Worm (Caenorhabditis elegans) whole organism, young adult: ENCODE results near the gene lec-12.

ENCODE experiments used
- B0019.2 ChIP-seq: fragments of 200-800 bp; sonication (Bioruptor generic); conservative IDR thresholded peaks from 2 replicates; pipeline ENCODE4 v1.3.6; 2022; ENCODE audit warnings: missing genetic modification reagents, missing genetic modification characterization, missing compliant biosample characterization
- B0035.1 ChIP-seq: sonication (generic microtip); optimal IDR thresholded peaks from 2 replicates; lab custom pipeline; 2016; ENCODE audit warnings: missing genetic modification characterization, mild to moderate bottlenecking, missing compliant biosample characterization, missing genotype, missing genetic modification reagents
- B0336.3 ChIP-seq: fragments of 200-800 bp; sonication (Bioruptor generic); IDR thresholded peaks from 2 replicates; pipeline ENCODE4 v1.3.6; 2022; ENCODE audit warnings: missing genetic modification characterization, missing compliant biosample characterization
- D2030.7 ChIP-seq: fragments of 200-800 bp; sonication (Bioruptor generic); IDR thresholded peaks from 2 replicates; pipeline ENCODE4 v1.3.6; 2022; ENCODE audit warnings: missing genetic modification reagents, missing genetic modification characterization, missing compliant biosample characterization
- F10E7.11 ChIP-seq: sonication (generic microtip); optimal IDR thresholded peaks from 2 replicates; lab custom pipeline; 2017; ENCODE audit warnings: mild to moderate bottlenecking, missing genetic modification characterization, moderate library complexity, missing compliant biosample characterization
- F22D6.2 ChIP-seq: sonication (generic microtip); optimal IDR thresholded peaks from 2 replicates; lab custom pipeline; 2016; ENCODE audit warnings: mild to moderate bottlenecking, missing genetic modification characterization, missing compliant biosample characterization
- F49E8.2 ChIP-seq: sonication (generic microtip); optimal IDR thresholded peaks from 3 replicates; lab custom pipeline; 2017; ENCODE audit warnings: missing genetic modification characterization, mild to moderate bottlenecking, missing compliant biosample characterization, antibody characterized with exemption, moderate library complexity; ENCODE audit not compliant: insufficient read depth
- F55B11.4 ChIP-seq: sonication (generic microtip); optimal IDR thresholded peaks from 2 replicates; lab custom pipeline; 2016; ENCODE audit warnings: missing compliant biosample characterization, missing genetic modification characterization, borderline replicate concordance; ENCODE audit not compliant: insufficient read depth
- F57A8.1 ChIP-seq: fragments of 200-800 bp; sonication (Bioruptor generic); optimal IDR thresholded peaks from 2 replicates; lab custom pipeline; 2018; ENCODE audit warnings: mild to moderate bottlenecking, missing genetic modification characterization, moderate library complexity, missing compliant biosample characterization
- K11D2.4 ChIP-seq: fragments of 200-800 bp; sonication (Bioruptor generic); IDR thresholded peaks from 2 replicates; pipeline ENCODE4 v1.3.6; 2022; ENCODE audit warnings: missing genetic modification reagents, missing genetic modification characterization, missing compliant biosample characterization
- T26A5.8 ChIP-seq: sonication (generic microtip); optimal IDR thresholded peaks from 2 replicates; lab custom pipeline; 2016; ENCODE audit warnings: missing genetic modification characterization, missing compliant biosample characterization
- Y53G8AR.9 ChIP-seq: fragments of 200-800 bp; sonication (Bioruptor generic); conservative IDR thresholded peaks from 2 replicates; pipeline ENCODE4 v1.3.6; 2022; ENCODE audit warnings: missing genetic modification reagents, missing genetic modification characterization, missing compliant biosample characterization
- Y79H2A.3 ChIP-seq: fragments of 200-800 bp; sonication (Bioruptor generic); conservative IDR thresholded peaks from 2 replicates; pipeline ENCODE4 v1.3.6; 2022; ENCODE audit warnings: missing genetic modification reagents, missing genetic modification characterization, missing compliant biosample characterization
- aptf-2 ChIP-seq: fragments of 200-800 bp; sonication (Bioruptor generic); conservative IDR thresholded peaks from 2 replicates; pipeline ENCODE4 v1.3.6; 2022; ENCODE audit warnings: missing genetic modification reagents, missing genetic modification characterization, missing compliant biosample characterization
- atf-7 ChIP-seq: sonication (generic microtip); optimal IDR thresholded peaks from 2 replicates; lab custom pipeline; 2017; ENCODE audit warnings: mild to moderate bottlenecking, missing genetic modification characterization, missing compliant biosample characterization
- ceh-100 ChIP-seq: fragments of 200-800 bp; sonication (Bioruptor generic); IDR thresholded peaks from 2 replicates; pipeline ENCODE4 v1.3.6; 2022; ENCODE audit warnings: missing genetic modification reagents, missing genetic modification characterization, missing compliant biosample characterization
- ceh-40 ChIP-seq: fragments of 200-800 bp; sonication (Bioruptor generic); IDR thresholded peaks from 2 replicates; pipeline ENCODE4 v1.3.6; 2022; ENCODE audit warnings: missing genetic modification characterization, missing compliant biosample characterization
- ceh-58 ChIP-seq: fragments of 200-800 bp; sonication (Bioruptor generic); IDR thresholded peaks from 2 replicates; pipeline ENCODE4 v1.3.6; 2022; ENCODE audit warnings: missing genetic modification characterization, missing compliant biosample characterization
- ceh-79 ChIP-seq: sonication (generic microtip); optimal IDR thresholded peaks from 2 replicates; lab custom pipeline; 2017; ENCODE audit warnings: mild to moderate bottlenecking, missing genetic modification characterization, missing compliant biosample characterization
- ceh-91 ChIP-seq: fragments of 200-800 bp; sonication (Bioruptor generic); IDR thresholded peaks from 2 replicates; pipeline ENCODE4 v1.3.6; 2022; ENCODE audit warnings: missing genetic modification reagents, missing genetic modification characterization, missing compliant biosample characterization
- chd-7 ChIP-seq: sonication (generic microtip); optimal IDR thresholded peaks from 2 replicates; lab custom pipeline; 2016; ENCODE audit warnings: mild to moderate bottlenecking, missing genetic modification characterization, moderate library complexity, missing compliant biosample characterization
- egl-44 ChIP-seq: fragments of 200-800 bp; sonication (Bioruptor generic); IDR thresholded peaks from 2 replicates; pipeline ENCODE4 v1.3.6; 2022; ENCODE audit warnings: missing genetic modification reagents, missing genetic modification characterization, missing compliant biosample characterization
- egrh-3 ChIP-seq: fragments of 200-800 bp; sonication (Bioruptor generic); IDR thresholded peaks from 2 replicates; pipeline ENCODE4 v1.3.6; 2022; ENCODE audit warnings: missing genetic modification reagents, missing genetic modification characterization, missing compliant biosample characterization
- hlh-12 ChIP-seq: sonication (generic microtip); optimal IDR thresholded peaks from 2 replicates; lab custom pipeline; 2016; ENCODE audit warnings: missing genetic modification characterization, missing compliant biosample characterization
- hlh-26 ChIP-seq: fragments of 200-800 bp; sonication (Bioruptor generic); conservative IDR thresholded peaks from 2 replicates; pipeline ENCODE4 v1.3.6; 2022; ENCODE audit warnings: missing genetic modification reagents, missing genetic modification characterization, missing compliant biosample characterization
- hmg-1.2 ChIP-seq: fragments of 200-800 bp; sonication (Bioruptor generic); IDR thresholded peaks from 2 replicates; pipeline ENCODE4 v1.3.6; 2022; ENCODE audit warnings: missing genetic modification reagents, missing genetic modification characterization, missing compliant biosample characterization
- hsf-1 ChIP-seq: fragments of 200-800 bp; sonication (Bioruptor generic); IDR thresholded peaks from 2 replicates; pipeline ENCODE4 v1.3.6; 2022; ENCODE audit warnings: missing genetic modification reagents, missing genetic modification characterization, missing compliant biosample characterization
- lag-1 ChIP-seq: fragments of 200-800 bp; sonication (Bioruptor generic); IDR thresholded peaks from 2 replicates; pipeline ENCODE4 v1.3.6; 2022; ENCODE audit warnings: missing genetic modification reagents, missing genetic modification characterization, missing compliant biosample characterization
- let-607 ChIP-seq, 2 experiments: fragments of 200-800 bp in 1 of 2; sonication (Bioruptor generic) in 1 of 2; sonication (generic microtip) in 1 of 2; optimal IDR thresholded peaks; 2 replicates each; lab custom pipeline; 2016 to 2018; ENCODE audit warnings: mild to moderate bottlenecking in 2 of 2, missing compliant biosample characterization in 2 of 2, missing genetic modification characterization in 2 of 2, moderate library complexity in 2 of 2, missing genotype in 1 of 2
- lin-54 ChIP-seq: fragments of 200-800 bp; sonication (Bioruptor generic); optimal IDR thresholded peaks from 2 replicates; lab custom pipeline; 2018; ENCODE audit warnings: mild to moderate bottlenecking, missing genetic modification characterization, missing compliant biosample characterization
- madf-3 ChIP-seq: fragments of 200-800 bp; sonication (Bioruptor generic); IDR thresholded peaks from 2 replicates; pipeline ENCODE4 v1.3.6; 2022; ENCODE audit warnings: missing genetic modification reagents, missing genetic modification characterization, missing compliant biosample characterization
- mcd-1 ChIP-seq: fragments of 200-800 bp; sonication (Bioruptor generic); IDR thresholded peaks from 2 replicates; pipeline ENCODE4 v1.3.6; 2022; ENCODE audit warnings: missing genetic modification reagents, missing genetic modification characterization, missing compliant biosample characterization
- mxl-1 ChIP-seq: sonication (generic microtip); optimal IDR thresholded peaks from 2 replicates; lab custom pipeline; 2016; ENCODE audit warnings: missing genetic modification characterization, missing compliant biosample characterization
- nfya-2 ChIP-seq: fragments of 200-800 bp; sonication (Bioruptor generic); IDR thresholded peaks from 2 replicates; pipeline ENCODE4 v1.3.6; 2022; ENCODE audit warnings: missing genetic modification reagents, missing genetic modification characterization, missing compliant biosample characterization
- nfyb-1 ChIP-seq: fragments of 200-800 bp; sonication (Bioruptor generic); IDR thresholded peaks from 2 replicates; pipeline ENCODE4 v1.3.6; 2022; ENCODE audit warnings: missing genetic modification reagents, missing genetic modification characterization, missing compliant biosample characterization
- nhr-120 ChIP-seq: fragments of 200-800 bp; sonication (Bioruptor generic); IDR thresholded peaks from 2 replicates; pipeline ENCODE4 v1.3.6; 2022; ENCODE audit warnings: missing genetic modification characterization, missing compliant biosample characterization
- nhr-80 ChIP-seq: sonication (generic microtip); optimal IDR thresholded peaks from 2 replicates; lab custom pipeline; 2016; ENCODE audit warnings: missing genetic modification characterization, missing compliant biosample characterization
- rec-8 ChIP-seq, 2 experiments: sonication (generic microtip); optimal IDR thresholded peaks; 2 replicates each; lab custom pipeline; 2016; ENCODE audit warnings: mild to moderate bottlenecking in 2 of 2, missing genetic modification characterization in 2 of 2, missing genetic modification reagents in 2 of 2, missing genotype in 2 of 2, missing biosample characterization in 1 of 2, missing compliant biosample characterization in 1 of 2, moderate library complexity in 1 of 2
- sea-2 ChIP-seq: fragments of 200-800 bp; sonication (Bioruptor generic); IDR thresholded peaks from 2 replicates; pipeline ENCODE4 v1.3.6; 2022; ENCODE audit warnings: missing genetic modification characterization, missing compliant biosample characterization
- snpc-1.3 ChIP-seq: sonication (generic microtip); optimal IDR thresholded peaks from 2 replicates; lab custom pipeline; 2017; ENCODE audit warnings: missing genetic modification characterization, mild to moderate bottlenecking, missing compliant biosample characterization, antibody characterized with exemption, moderate library complexity, missing genotype, missing genetic modification reagents; ENCODE audit not compliant: insufficient read depth
- snpc-4 ChIP-seq, 5 experiments: fragments of 150-350 bp in 1 of 5; sonication (generic microtip) in 4 of 5; optimal IDR thresholded peaks; 2 replicates each; lab custom pipeline; 2014 to 2018; ENCODE audit warnings: missing genetic modification characterization in 5 of 5, missing biosample characterization in 3 of 5, antibody characterized with exemption in 2 of 5, mild to moderate bottlenecking in 2 of 5, missing compliant biosample characterization in 2 of 5, missing genotype in 2 of 5, moderate library complexity in 2 of 5, missing genetic modification reagents in 1 of 5
- xnd-1 ChIP-seq: sonication (generic microtip); optimal IDR thresholded peaks from 2 replicates; lab custom pipeline; 2016; ENCODE audit warnings: missing genotype, missing genetic modification reagents, missing genetic modification characterization, missing compliant biosample characterization
- zfh-2 ChIP-seq: fragments of 200-800 bp; sonication (Bioruptor generic); conservative IDR thresholded peaks from 2 replicates; pipeline ENCODE4 v1.3.6; 2022; ENCODE audit warnings: missing genetic modification reagents, missing genetic modification characterization, missing compliant biosample characterization
- ztf-22 ChIP-seq: fragments of 200-800 bp; sonication (Bioruptor generic); optimal IDR thresholded peaks from 2 replicates; lab custom pipeline; 2018; ENCODE audit warnings: mild to moderate bottlenecking, missing genetic modification characterization, moderate library complexity, missing compliant biosample characterization
- ztf-28 ChIP-seq: fragments of 200-800 bp; sonication (Bioruptor generic); IDR thresholded peaks from 2 replicates; pipeline ENCODE4 v1.3.6; 2022; ENCODE audit warnings: missing genetic modification reagents, missing genetic modification characterization, missing compliant biosample characterization

Gene lec-12

DNA sequence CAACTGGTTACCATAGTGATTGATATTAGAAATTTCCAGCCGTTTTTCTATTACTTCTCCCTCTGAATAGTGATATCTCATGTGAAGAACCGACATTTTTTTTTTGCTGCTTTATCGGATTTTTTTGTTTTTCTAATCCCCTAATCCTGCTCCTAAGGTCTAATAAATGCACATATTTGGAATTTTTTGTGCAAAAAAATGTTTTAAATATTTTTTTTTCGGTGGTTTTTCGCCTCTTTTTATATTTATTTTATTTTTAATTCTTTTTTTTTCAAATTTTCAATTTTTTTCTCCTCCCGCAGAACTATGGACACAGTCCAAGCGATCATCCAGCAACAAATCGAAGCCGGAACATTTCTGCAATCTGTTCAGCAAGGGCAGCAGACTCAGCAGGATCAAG lies 37.5 kb upstream of the lec-12 start, which contains the start of gene Y108G3AL.2:
Gene Y108G3AL.2, plus strand, starts transcription at position 301 of the 400 bp plus-strand sequence.
- no peak for TF ChIP-seq madf-3
- no peak for TF ChIP-seq K11D2.4 (GFP tag; lab: Robert Waterston, UW)
- TF ChIP-seq Y53G8AR.9, result no peak
- TF ChIP-seq mcd-1, result no peak
- no peak for TF ChIP-seq lin-54
- TF ChIP-seq snpc-4 (GFP tag; optimal IDR thresholded peaks at IDR 0.05; lab: Kevin White, UChicago), result no peak
- no peak for TF ChIP-seq snpc-4 (tag; optimal IDR thresholded peaks at IDR 0.05; lab: Kevin White, UChicago)
- no peak for TF ChIP-seq Y79H2A.3 (GFP tag; lab: Robert Waterston, UW)
- no peak for TF ChIP-seq zfh-2

DNA sequence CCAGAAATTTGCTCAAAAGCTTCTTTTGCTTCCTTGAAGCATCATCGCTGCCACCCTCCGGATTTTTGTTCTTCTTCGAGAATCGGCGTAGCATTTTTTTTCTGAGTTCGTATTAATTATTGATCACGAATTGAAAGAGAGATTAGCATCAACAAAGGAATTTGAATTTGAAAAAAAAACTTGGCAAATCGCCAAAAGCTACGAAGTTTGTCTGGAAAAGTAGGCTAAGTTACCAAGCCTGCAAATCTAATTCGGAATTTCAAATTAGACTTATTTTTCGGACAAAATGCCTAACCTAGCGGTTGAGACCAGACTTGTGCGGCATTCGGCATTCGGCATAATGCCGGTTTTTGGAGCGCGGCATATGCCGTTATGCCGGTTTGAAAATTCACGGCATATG lies 32.1 kb upstream of the lec-12 start, which contains the start of gene cfap-36:
Gene cfap-36, minus strand, starts transcription at position 101 of the 400 bp plus-strand sequence.
- TF ChIP-seq rec-8 (tag; optimal IDR thresholded peaks at IDR 0.05; lab: Kevin White, UChicago), result no peak
- TF ChIP-seq atf-7 (tag; lab: Kevin White, UChicago), result no peak
- no peak for TF ChIP-seq xnd-1 (tag; lab: Kevin White, UChicago)
- TF ChIP-seq hsf-1, result no peak
- no peak for TF ChIP-seq nfyb-1 (GFP tag; lab: Robert Waterston, UW)
- no peak for TF ChIP-seq B0019.2 (GFP tag; lab: Robert Waterston, UW)
- TF ChIP-seq B0035.1 (tag; lab: Kevin White, UChicago), result no peak
- TF ChIP-seq ceh-100, result no peak
- no peak for TF ChIP-seq T26A5.8
- no peak for TF ChIP-seq hlh-12 (tag; lab: Kevin White, UChicago)
- TF ChIP-seq F10E7.11 (tag; lab: Kevin White, UChicago), result no peak
- no peak for TF ChIP-seq ceh-58 (GFP tag; lab: Robert Waterston, UW)
- TF ChIP-seq F55B11.4 (tag; lab: Kevin White, UChicago), result no peak
- no peak for TF ChIP-seq lin-54
- TF ChIP-seq let-607 (tag; optimal IDR thresholded peaks at IDR 0.05; lab: Kevin White, UChicago), result no peak
- no peak for TF ChIP-seq F22D6.2 (tag; lab: Kevin White, UChicago)
- TF ChIP-seq ceh-91 (GFP tag; lab: Robert Waterston, UW), result no peak
- no peak for TF ChIP-seq aptf-2 (GFP tag; lab: Robert Waterston, UW)
- TF ChIP-seq F57A8.1, result no peak

ce11 chrV:173437-173836 lies 30.7 kb upstream of the lec-12 start:
- TF ChIP-seq hmg-1.2 (GFP tag; lab: Robert Waterston, UW) (0 out of 2 replicates have a peak, but pooled peaks have one; percentile 11), hlh-26 (GFP tag; lab: Robert Waterston, UW) (no peak), D2030.7 (GFP tag; lab: Robert Waterston, UW) (peak; percentile 36; the same call in 1 of the 2 replicates), ztf-22 (GFP tag; lab: Kevin White, UChicago) (no peak), mcd-1 (peak; percentile 26; the same call in 1 of the 2 replicates), ceh-40 (GFP tag; lab: Robert Waterston, UW) (no peak), ceh-79 (tag; lab: Kevin White, UChicago) (no peak), egrh-3 (peak; percentile 54)
- TF ChIP-seq, all 124 proteins: peak for 4

- TF ChIP-seq egl-44 (GFP tag; lab: Robert Waterston, UW), result no peak
- no peak for TF ChIP-seq nhr-80 (tag; lab: Kevin White, UChicago)
- TF ChIP-seq lag-1 (GFP tag; lab: Robert Waterston, UW), result no peak
- TF ChIP-seq egrh-3, result no peak
- TF ChIP-seq F49E8.2 (tag; lab: Kevin White, UChicago), result no peak
- TF ChIP-seq chd-7 (tag; lab: Kevin White, UChicago), result no peak
- TF ChIP-seq ztf-22 (GFP tag; lab: Kevin White, UChicago), result no peak
- TF ChIP-seq mxl-1 (tag; lab: Kevin White, UChicago), result no peak
- no peak for TF ChIP-seq ztf-28 (GFP tag; lab: Robert Waterston, UW)
- TF ChIP-seq B0336.3 (GFP tag; lab: Robert Waterston, UW), result no peak
- no peak for TF ChIP-seq nhr-120 (GFP tag; lab: Robert Waterston, UW)
- TF ChIP-seq sea-2, result no peak
- TF ChIP-seq snpc-1.3 (tag; lab: Kevin White, UChicago), result no peak
- no peak for TF ChIP-seq nfya-2 (GFP tag; lab: Robert Waterston, UW)
Observed at ce11 chrV:174520-174919, 29.7 kb upstream of the lec-12 start.
